Worm (Caenorhabditis elegans) whole organism, dauer: Measurements from ENCODE around the gene mxl-2.

Source experiments
- unc-62 ChIP-seq: sonication (generic microtip); optimal IDR thresholded peaks from 2 replicates; lab custom pipeline; 2017; ENCODE audit warnings: missing biosample characterization, missing genetic modification reagents, missing genetic modification characterization

mxl-2 gene

ce11 chrIII:156645-157044 is 31.3 kb downstream of the mxl-2 start, which contains the start of the genes zig-13 and ver-1:
zig-13 (minus strand) TSS chrIII:156745.
ver-1 (plus strand) TSS chrIII:156824.
- TF ChIP-seq unc-62 (GFP tag; lab: Kevin White, UChicago) = no peak

DNA sequence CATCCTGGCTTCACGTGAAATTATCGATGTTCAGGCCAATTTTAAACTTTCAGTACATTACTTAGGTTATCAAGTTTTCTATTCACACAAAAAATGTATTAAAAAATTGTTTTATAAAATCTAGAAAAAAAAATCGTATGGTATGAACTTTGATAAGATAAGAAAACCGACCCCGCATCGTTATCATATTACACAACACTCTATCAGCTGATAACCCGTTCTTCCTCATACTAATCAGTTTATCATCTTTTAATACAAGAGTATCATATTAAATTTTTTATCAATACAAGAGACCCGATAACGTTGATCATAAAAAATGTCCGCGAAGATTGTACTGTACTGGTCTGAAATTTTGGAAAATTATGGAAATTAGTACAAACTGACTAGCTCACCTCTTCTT is 33.8 kb downstream of the mxl-2 start:
- no peak for TF ChIP-seq unc-62 (GFP tag; lab: Kevin White, UChicago)

DNA sequence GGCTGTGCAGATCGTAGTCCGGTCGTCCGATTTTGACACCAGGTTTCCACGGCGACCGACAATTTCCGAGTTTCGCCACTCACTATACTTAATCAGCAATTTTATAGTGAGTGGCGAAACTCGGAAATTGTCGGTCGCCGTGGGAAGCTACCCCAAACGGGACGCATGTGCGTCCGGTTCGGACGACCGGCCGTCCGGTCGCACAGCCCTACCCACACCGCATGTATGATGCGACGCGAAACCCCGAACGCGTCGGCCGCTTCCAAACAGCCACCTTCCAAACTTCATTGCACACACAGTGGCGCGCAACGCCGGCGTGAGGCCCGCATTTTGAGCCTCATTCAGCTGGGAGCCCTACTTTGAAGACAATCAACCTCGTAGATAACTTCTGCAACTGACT is 36.8 kb downstream of the mxl-2 start:
- no peak for TF ChIP-seq unc-62 (GFP tag; lab: Kevin White, UChicago)

DNA sequence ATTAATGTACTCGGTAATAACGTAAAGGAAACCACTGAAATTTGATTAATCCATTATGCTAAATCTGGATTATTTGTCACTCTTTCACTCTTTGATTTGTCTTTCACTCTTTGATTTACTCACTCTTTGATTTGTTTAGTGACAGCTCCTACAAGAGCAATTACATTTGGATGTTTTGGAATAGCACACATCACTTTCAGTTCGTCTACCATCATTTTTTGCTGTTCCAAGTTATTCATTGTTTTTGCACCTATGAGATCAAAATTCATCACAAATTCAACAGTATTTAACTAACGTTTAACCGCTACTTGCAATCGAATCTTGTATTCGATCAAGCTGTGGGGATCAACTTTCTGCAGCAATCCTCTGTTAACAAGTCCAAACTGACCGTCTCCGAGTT is 38.8 kb downstream of the mxl-2 start:
- TF ChIP-seq unc-62 (GFP tag; lab: Kevin White, UChicago) = no peak

ce11 chrIII:147570-148076 is 40.3 kb downstream of the mxl-2 start, which contains the start of gene sqst-5:
sqst-5 (minus strand) TSS chrIII:147620.
- no peak for TF ChIP-seq unc-62 (GFP tag; lab: Kevin White, UChicago)

DNA sequence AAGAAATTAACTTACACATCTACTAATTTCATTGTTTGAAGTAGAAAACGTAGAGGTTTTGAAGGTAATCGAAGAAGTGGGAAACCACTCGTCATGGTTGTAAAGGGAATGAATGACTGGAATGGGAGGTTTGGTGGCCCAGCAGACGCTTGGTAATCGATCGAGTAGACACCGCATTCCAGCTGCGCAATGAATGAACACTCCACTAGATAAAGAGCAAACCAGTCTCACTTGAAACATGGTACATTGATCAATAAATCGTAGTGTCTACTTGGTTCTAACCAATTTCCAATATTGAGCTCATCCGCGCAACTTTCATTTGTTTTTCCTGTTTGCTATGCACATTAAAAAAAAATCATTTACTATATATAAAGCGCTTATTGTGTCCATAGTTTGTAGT is 41.6 kb downstream of the mxl-2 start, which contains the start of gene fbxb-84:
Gene fbxb-84, minus strand, starts transcription at position 101 of the 400 bp plus-strand sequence.
- TF ChIP-seq unc-62 (GFP tag; lab: Kevin White, UChicago) = no peak

DNA sequence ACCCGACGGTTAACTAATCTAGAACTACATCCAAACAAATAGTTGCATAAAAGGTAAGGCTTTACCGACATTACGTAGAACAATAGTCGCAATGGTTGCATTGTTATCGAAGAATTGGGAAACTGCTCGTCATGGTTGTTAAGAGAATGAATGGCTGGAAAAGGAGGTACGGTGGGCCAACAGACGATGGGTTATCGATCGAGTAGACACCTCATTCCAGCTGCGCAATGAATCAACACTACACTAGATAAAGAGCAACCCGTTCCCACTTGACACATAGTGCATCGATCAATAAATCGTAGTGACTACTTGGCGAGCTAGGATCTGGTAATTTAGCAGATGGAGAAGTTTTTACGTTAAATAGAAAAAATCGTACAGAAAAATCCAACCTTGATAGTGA is 42.9 kb downstream of the mxl-2 start, which contains the start of the genes T17A3.12 and fbxb-83:
Gene T17A3.12, minus strand, starts transcription at position 101 of the 400 bp plus-strand sequence.
Gene fbxb-83, minus strand, starts transcription at position 134 of the 400 bp plus-strand sequence.
- TF ChIP-seq unc-62 (GFP tag; lab: Kevin White, UChicago) = no peak

DNA sequence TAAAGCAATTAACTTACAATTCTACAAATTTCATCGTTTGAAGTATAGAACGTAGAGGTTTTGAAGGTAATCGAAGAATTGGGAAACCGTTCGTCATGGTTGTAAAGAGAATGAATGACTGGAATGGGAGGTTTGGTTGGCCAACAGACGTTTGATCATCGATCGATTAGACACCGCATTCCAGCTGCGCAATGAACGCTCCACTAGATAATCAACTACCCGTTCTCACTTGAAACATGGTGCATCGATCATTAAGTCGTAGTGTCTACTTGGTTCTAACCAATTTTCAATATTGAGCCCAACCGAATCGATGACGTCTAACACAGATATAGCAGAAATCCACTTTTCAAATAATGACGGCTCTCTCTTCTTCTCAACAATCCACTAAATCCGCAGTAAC is 44.8 kb downstream of the mxl-2 start, which contains the start of gene fbxb-82:
Gene fbxb-82, minus strand, starts transcription at position 101 of the 400 bp plus-strand sequence.
- TF ChIP-seq unc-62 (GFP tag; lab: Kevin White, UChicago) = no peak

- no peak for TF ChIP-seq unc-62 (GFP tag; lab: Kevin White, UChicago)
These were observed 47.0 kb downstream of the mxl-2 start, which contains the start of gene fbxb-81 for ce11 chrIII:140904-141303. fbxb-81 (minus strand) TSS chrIII:141217.
